Worm (Caenorhabditis elegans): Measurements from ENCODE around the gene F10E9.4.

ce11 chrIII:8281310-8281709, 27.0 kb upstream of the F10E9.4 start:
- TF ChIP-seq B0310.2 (tag; optimal IDR thresholded peaks at IDR 0.05) (no peak), F13C5.2 (tag; optimal IDR thresholded peaks at IDR 0.05) (no peak), ets-7 (tag; optimal IDR thresholded peaks at IDR 0.05) (no peak), sea-1 (GFP tag; conservative IDR thresholded peaks at IDR 0.05) (no peak), ceh-36 (tag; optimal IDR thresholded peaks at IDR 0.05) (no peak), scrt-1 (GFP tag; IDR thresholded peaks at IDR 0.05) (no peak), ama-1 (optimal IDR thresholded peaks at IDR 0.05) (no peak), flt-1 (GFP tag; IDR thresholded peaks at IDR 0.05) (no peak)

Data from whole organism, early embryonic.